Fruit fly (Drosophila melanogaster): ENCODE measurements around the gene Flacc.

Flacc gene

DNA sequence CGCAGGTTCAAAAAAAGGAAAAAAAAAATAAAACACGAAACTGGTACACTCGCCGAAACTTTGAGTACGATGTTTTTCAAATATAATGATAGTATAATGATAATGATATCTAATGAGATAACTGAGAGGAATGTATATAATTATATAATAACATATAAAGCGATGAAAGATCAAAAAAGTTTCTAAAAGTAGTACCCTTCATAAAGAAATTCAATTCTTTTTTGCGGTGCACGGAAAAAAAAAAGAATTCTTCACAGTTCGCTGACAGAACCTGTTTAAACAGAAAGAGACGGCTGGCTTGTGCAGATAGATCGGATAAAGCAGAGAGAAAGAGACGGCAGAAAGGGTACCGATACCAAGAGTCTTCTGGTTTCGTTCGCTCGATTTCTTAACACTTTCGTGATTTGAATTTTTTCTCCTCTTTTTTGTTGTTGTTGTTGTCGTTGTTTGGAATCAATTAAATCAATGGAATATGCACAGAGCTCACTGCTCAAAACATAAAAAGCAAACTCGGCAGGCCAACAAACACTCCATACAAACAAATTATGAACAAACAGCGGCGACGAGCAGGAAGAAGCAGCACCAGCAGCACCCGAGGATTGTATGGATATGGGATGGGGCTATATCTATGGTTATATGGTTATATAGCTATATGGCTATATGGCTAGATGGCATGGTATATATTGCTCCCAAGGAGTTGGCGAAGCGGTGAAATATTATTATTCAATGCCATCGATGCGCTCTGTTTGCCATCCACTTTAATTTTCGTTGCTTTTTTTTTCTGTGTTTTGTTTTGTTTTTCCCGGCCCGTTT is 44.9 kb upstream of the Flacc start (continued):
- TF ChIP-seq tna (GFP tag; IDR thresholded peaks at IDR 0.05; ENCODE audit: partially characterized antibody): no peak
- no peak for TF ChIP-seq CG14965 (GFP tag; optimal IDR thresholded peaks at IDR 0.05; ENCODE audit: borderline replicate concordance)
- TF ChIP-seq psq (GFP tag; optimal IDR thresholded peaks at IDR 0.05): no peak
- no peak for TF ChIP-seq Lpt (GFP tag; optimal IDR thresholded peaks at IDR 0.05)
- TF ChIP-seq ind (GFP tag; optimal IDR thresholded peaks at IDR 0.05): no peak
- no peak for TF ChIP-seq zfh2 (GFP tag; optimal IDR thresholded peaks at IDR 0.05)
- TF ChIP-seq Dp (GFP tag; optimal IDR thresholded peaks at IDR 0.05): no peak
- no peak for TF ChIP-seq CG3838 (GFP tag; optimal IDR thresholded peaks at IDR 0.05)
- TF ChIP-seq dm (GFP tag; optimal IDR thresholded peaks at IDR 0.05): no peak
- TF ChIP-seq phol (tag; optimal IDR thresholded peaks at IDR 0.05): peak; percentile 55
- no peak for TF ChIP-seq cwo (GFP tag; optimal IDR thresholded peaks at IDR 0.05)
- no peak for TF ChIP-seq CG7271 (tag; optimal IDR thresholded peaks at IDR 0.05)
- TF ChIP-seq Camta (GFP tag; optimal IDR thresholded peaks at IDR 0.05): no peak
- no peak for TF ChIP-seq CG15479 (GFP tag; optimal IDR thresholded peaks at IDR 0.05)
- peak; percentile 79 for TF ChIP-seq zfh1 (GFP tag; IDR thresholded peaks at IDR 0.05)
- no peak for TF ChIP-seq CG18011 (GFP tag; optimal IDR thresholded peaks at IDR 0.05)
- no peak for TF ChIP-seq Optix (GFP tag; IDR thresholded peaks at IDR 0.05)
- TF ChIP-seq sisA (GFP tag; IDR thresholded peaks at IDR 0.05): peak; percentile 14; the same call in 1 of the 2 replicates
- TF ChIP-seq insv (GFP tag; optimal IDR thresholded peaks at IDR 0.05): no peak
- TF ChIP-seq gfzf (GFP tag; optimal IDR thresholded peaks at IDR 0.05): no peak
- TF ChIP-seq lola (GFP tag; optimal IDR thresholded peaks at IDR 0.05): peak in 1 of 3 experiments; percentile 87
- TF ChIP-seq sqz (GFP tag; optimal IDR thresholded peaks at IDR 0.05): peak; percentile 86
- TF ChIP-seq vvl (GFP tag; IDR thresholded peaks at IDR 0.05): peak; percentile 51
- TF ChIP-seq Hr3 (GFP tag; optimal IDR thresholded peaks at IDR 0.05): peak; percentile 70
- TF ChIP-seq Pdp1 (GFP tag; optimal IDR thresholded peaks at IDR 0.05): peak; percentile 18 to 41
- TF ChIP-seq CG3995 (GFP tag; optimal IDR thresholded peaks at IDR 0.05): no peak
- TF ChIP-seq CG14860 (GFP tag; IDR thresholded peaks at IDR 0.05; ENCODE audit: partially characterized antibody): no peak
- no peak for TF ChIP-seq luna (GFP tag; optimal IDR thresholded peaks at IDR 0.05)
- TF ChIP-seq CG7357 (GFP tag; IDR thresholded peaks at IDR 0.05): no peak
- TF ChIP-seq dpn (GFP tag; optimal IDR thresholded peaks at IDR 0.05): peak in 1 of 2 experiments; percentile 67
- TF ChIP-seq CG6854 (GFP tag; optimal IDR thresholded peaks at IDR 0.05): no peak
- peak; percentile 40; the same call in 1 of the 2 replicates for TF ChIP-seq wdn (GFP tag; IDR thresholded peaks at IDR 0.05)
- TF ChIP-seq dimm (GFP tag; IDR thresholded peaks at IDR 0.05): no peak
- TF ChIP-seq sob (GFP tag; IDR thresholded peaks at IDR 0.05): peak; percentile 51
- TF ChIP-seq CG6254 (GFP tag; optimal IDR thresholded peaks at IDR 0.05): peak; percentile 23
- TF ChIP-seq CG2712 (tag; optimal IDR thresholded peaks at IDR 0.05): peak; percentile 82
- TF ChIP-seq oc (tag; optimal IDR thresholded peaks at IDR 0.05): no peak
- no peak for TF ChIP-seq fd3F (GFP tag; optimal IDR thresholded peaks at IDR 0.05)
- peak; percentile 10 for TF ChIP-seq tin (GFP tag; optimal IDR thresholded peaks at IDR 0.05)
- TF ChIP-seq CG10274 (GFP tag; optimal IDR thresholded peaks at IDR 0.05): no peak
- peak; percentile 54 for TF ChIP-seq CG15269 (tag; optimal IDR thresholded peaks at IDR 0.05)
- no peak for TF ChIP-seq yki (optimal IDR thresholded peaks at IDR 0.05)
- TF ChIP-seq CG7963 (GFP tag; IDR thresholded peaks at IDR 0.05; ENCODE audit: partially characterized antibody): no peak
- peak; percentile 92 for TF ChIP-seq zf30C (GFP tag; optimal IDR thresholded peaks at IDR 0.05)
- TF ChIP-seq Sox100B (GFP tag; optimal IDR thresholded peaks at IDR 0.05): peak; percentile 25
- no peak for TF ChIP-seq CG18764 (GFP tag; optimal IDR thresholded peaks at IDR 0.05)
- TF ChIP-seq Ets97D (GFP tag; optimal IDR thresholded peaks at IDR 0.05): no peak
- no peak for TF ChIP-seq CG11085 (GFP tag; IDR thresholded peaks at IDR 0.05)
- no peak for TF ChIP-seq CG13894 (tag; optimal IDR thresholded peaks at IDR 0.05)
